Fruit fly (Drosophila melanogaster) whole organism, adult: Measurements from ENCODE around the gene CG13891.
A peak's percentile ranks its signal among the peaks of the same experiment; 100 is the strongest.

Source experiments
- CG11617 ChIP-seq: fragments of 200-800 bp; sonication (Bioruptor generic); optimal IDR thresholded peaks from 2 replicates; lab custom pipeline; 2017; ENCODE audit warnings: mild to moderate bottlenecking, missing biosample characterization, missing genetic modification reagents, missing genetic modification characterization
- CG12768 ChIP-seq: fragments of 200-800 bp; sonication (Bioruptor generic); optimal IDR thresholded peaks from 2 replicates; lab custom pipeline; 2017; ENCODE audit warnings: missing biosample characterization, missing genetic modification characterization, mild to moderate bottlenecking, moderate library complexity, missing genetic modification reagents
- CG14711 ChIP-seq: fragments of 200-800 bp; sonication (Bioruptor generic); optimal IDR thresholded peaks from 2 replicates; lab custom pipeline; 2018; ENCODE audit warnings: missing biosample characterization, mild to moderate bottlenecking, missing genetic modification characterization, moderate library complexity
- CG1620 ChIP-seq: fragments of 200-800 bp; sonication (Bioruptor generic); optimal IDR thresholded peaks from 2 replicates; lab custom pipeline; 2016; ENCODE audit warnings: missing biosample characterization, missing genetic modification characterization
- CG33017 ChIP-seq: fragments of 200-800 bp; sonication (Bioruptor generic); optimal IDR thresholded peaks from 2 replicates; lab custom pipeline; 2018; ENCODE audit warnings: missing biosample characterization, mild to moderate bottlenecking, missing genetic modification characterization, moderate library complexity
- CG5204 ChIP-seq: fragments of 200-800 bp; sonication (Bioruptor generic); optimal IDR thresholded peaks from 2 replicates; lab custom pipeline; 2016; ENCODE audit warnings: missing biosample characterization, missing genetic modification characterization
- CG7045 ChIP-seq: fragments of 200-800 bp; sonication (Bioruptor generic); optimal IDR thresholded peaks from 2 replicates; lab custom pipeline; 2017; ENCODE audit warnings: missing biosample characterization, mild to moderate bottlenecking, missing genetic modification characterization
- CG7101 ChIP-seq: fragments of 200-800 bp; sonication (Bioruptor generic); optimal IDR thresholded peaks from 2 replicates; lab custom pipeline; 2018; ENCODE audit warnings: missing biosample characterization, mild to moderate bottlenecking, missing genetic modification characterization, moderate library complexity
- Clk ChIP-seq: fragments of 200-800 bp; sonication (Bioruptor generic); optimal IDR thresholded peaks from 2 replicates; lab custom pipeline; 2017; ENCODE audit warnings: missing biosample characterization, missing genetic modification characterization
- Crg-1 ChIP-seq: fragments of 200-800 bp; sonication (Bioruptor generic); optimal IDR thresholded peaks from 2 replicates; lab custom pipeline; 2016; ENCODE audit warnings: missing biosample characterization, missing genetic modification characterization
- Hr96 ChIP-seq: fragments of 200-800 bp; sonication (Bioruptor generic); optimal IDR thresholded peaks from 2 replicates; lab custom pipeline; 2016; ENCODE audit warnings: missing biosample characterization, missing genetic modification characterization
- Mnt ChIP-seq: fragments of 200-800 bp; sonication (Bioruptor generic); optimal IDR thresholded peaks from 2 replicates; lab custom pipeline; 2016; ENCODE audit warnings: missing biosample characterization, mild to moderate bottlenecking, missing genetic modification characterization
- bab1 ChIP-seq: fragments of 200-800 bp; sonication (Bioruptor generic); optimal IDR thresholded peaks from 3 replicates; lab custom pipeline; 2019; ENCODE audit warnings: missing biosample characterization, mild to moderate bottlenecking, missing genetic modification characterization, moderate library complexity
- cic ChIP-seq: fragments of 200-800 bp; sonication (Bioruptor generic); optimal IDR thresholded peaks from 2 replicates; lab custom pipeline; 2017; ENCODE audit warnings: missing biosample characterization, mild to moderate bottlenecking, missing genetic modification characterization, moderate library complexity
- cnc ChIP-seq, 2 experiments: fragments of >200 bp; optimal IDR thresholded peaks; 2 replicates each; lab custom pipeline; 2017
- kay ChIP-seq: fragments of 200-800 bp; sonication (Bioruptor generic); peaks from one replicate; lab custom pipeline; 2016; ENCODE audit warnings: missing biosample characterization, missing genetic modification characterization, borderline replicate concordance
- ovo ChIP-seq: fragments of 200-800 bp; sonication (Bioruptor generic); optimal IDR thresholded peaks from 2 replicates; lab custom pipeline; 2016; ENCODE audit warnings: missing biosample characterization, missing genetic modification characterization
- pad ChIP-seq: fragments of 200-800 bp; sonication (Bioruptor generic); optimal IDR thresholded peaks from 3 replicates; lab custom pipeline; 2017; ENCODE audit warnings: missing biosample characterization, missing genetic modification characterization, mild to moderate bottlenecking, moderate library complexity, missing genetic modification reagents
- tj ChIP-seq: fragments of 200-800 bp; sonication (Bioruptor generic); optimal IDR thresholded peaks from 3 replicates; lab custom pipeline; 2017; ENCODE audit warnings: missing biosample characterization, mild to moderate bottlenecking, missing genetic modification characterization, moderate library complexity
- toe ChIP-seq: fragments of 200-800 bp; sonication (Bioruptor generic); optimal IDR thresholded peaks from 2 replicates; lab custom pipeline; 2016; ENCODE audit warnings: missing biosample characterization, missing genetic modification characterization

CG13891 gene

dm6 chr3L:433806-434205 is at the start of gene CG13891:
Gene CG13891 (minus strand): TSS chr3L:433906.
- TF ChIP-seq Clk (GFP tag; lab: Kevin White, UChicago) (no peak), CG7101 (tag; lab: Kevin White, UChicago) (no peak), CG12768 (no peak), toe (GFP tag; lab: Kevin White, UChicago) (no peak), cic (GFP tag; lab: Kevin White, UChicago) (no peak), Crg-1 (no peak), CG1620 (no peak), kay (no peak), CG14711 (tag; lab: Kevin White, UChicago) (no peak), CG7045 (GFP tag; lab: Kevin White, UChicago) (no peak), pad (GFP tag; lab: Kevin White, UChicago) (no peak), CG11617 (no peak), Hr96 (GFP tag; lab: Kevin White, UChicago) (no peak), CG33017 (no peak), ovo (GFP tag; lab: Kevin White, UChicago) (no peak)

dm6 chr3L:473064-473463 is 39.4 kb upstream of the CG13891 start:
- TF ChIP-seq kay = no peak
- no peak for TF ChIP-seq Mnt (GFP tag; lab: Kevin White, UChicago)
- no peak for TF ChIP-seq CG7045 (GFP tag; lab: Kevin White, UChicago)
- TF ChIP-seq pad (GFP tag; lab: Kevin White, UChicago) = no peak
- no peak for TF ChIP-seq CG7101 (tag; lab: Kevin White, UChicago)

dm6 chr3L:471199-471598 is 37.5 kb upstream of the CG13891 start:
- TF ChIP-seq CG7101 (tag; lab: Kevin White, UChicago) (no peak), kay (no peak), tj (no peak), Clk (GFP tag; lab: Kevin White, UChicago) (no peak), ovo (GFP tag; lab: Kevin White, UChicago) (no peak), pad (GFP tag; lab: Kevin White, UChicago) (no peak), CG1620 (no peak), CG14711 (tag; lab: Kevin White, UChicago) (no peak), CG5204 (GFP tag; lab: Kevin White, UChicago) (no peak), CG11617 (no peak), cnc (optimal IDR thresholded peaks at IDR 0.05; lab: Kevin White, UChicago) (no peak), Hr96 (GFP tag; lab: Kevin White, UChicago) (no peak), CG7045 (GFP tag; lab: Kevin White, UChicago) (no peak), CG12768 (no peak)

- TF ChIP-seq Clk (GFP tag; lab: Kevin White, UChicago) = no peak
These were observed 31.7 kb upstream of the CG13891 start for dm6 chr3L:465433-465832.

- no peak for TF ChIP-seq CG11617
- TF ChIP-seq CG5204 (GFP tag; lab: Kevin White, UChicago) = no peak
- TF ChIP-seq CG33017 = no peak
- no peak for TF ChIP-seq CG12768
- no peak for TF ChIP-seq toe (GFP tag; lab: Kevin White, UChicago)
- no peak for TF ChIP-seq bab1 (GFP tag; lab: Kevin White, UChicago)
- no peak for TF ChIP-seq CG14711 (tag; lab: Kevin White, UChicago)
- TF ChIP-seq CG7101 (tag; lab: Kevin White, UChicago) = no peak
- TF ChIP-seq cic (GFP tag; lab: Kevin White, UChicago) = no peak
- no peak for TF ChIP-seq Clk (GFP tag; lab: Kevin White, UChicago)
- TF ChIP-seq ovo (GFP tag; lab: Kevin White, UChicago) = no peak
- no peak for TF ChIP-seq Mnt (GFP tag; lab: Kevin White, UChicago)
- no peak for TF ChIP-seq Crg-1
- TF ChIP-seq CG7045 (GFP tag; lab: Kevin White, UChicago) = no peak
These were observed 23.7 kb upstream of the CG13891 start for dm6 chr3L:457384-457783.

dm6 chr3L:456378-456777 is 22.7 kb upstream of the CG13891 start:
- TF ChIP-seq CG11617 (no peak), ovo (GFP tag; lab: Kevin White, UChicago) (no peak), CG14711 (tag; lab: Kevin White, UChicago) (no peak), pad (GFP tag; lab: Kevin White, UChicago) (no peak), CG5204 (GFP tag; lab: Kevin White, UChicago) (no peak), CG7101 (tag; lab: Kevin White, UChicago) (no peak), CG7045 (GFP tag; lab: Kevin White, UChicago) (no peak), Crg-1 (no peak), cnc (optimal IDR thresholded peaks at IDR 0.05; lab: Kevin White, UChicago) (no peak), Hr96 (GFP tag; lab: Kevin White, UChicago) (no peak)

- TF ChIP-seq kay (peak; percentile 75), CG33017 (no peak)
These were observed 21.3 kb upstream of the CG13891 start for dm6 chr3L:454802-455579.
